Fruit fly (Drosophila melanogaster): ENCODE data around the gene CG1640.

CG1640 gene

DNA sequence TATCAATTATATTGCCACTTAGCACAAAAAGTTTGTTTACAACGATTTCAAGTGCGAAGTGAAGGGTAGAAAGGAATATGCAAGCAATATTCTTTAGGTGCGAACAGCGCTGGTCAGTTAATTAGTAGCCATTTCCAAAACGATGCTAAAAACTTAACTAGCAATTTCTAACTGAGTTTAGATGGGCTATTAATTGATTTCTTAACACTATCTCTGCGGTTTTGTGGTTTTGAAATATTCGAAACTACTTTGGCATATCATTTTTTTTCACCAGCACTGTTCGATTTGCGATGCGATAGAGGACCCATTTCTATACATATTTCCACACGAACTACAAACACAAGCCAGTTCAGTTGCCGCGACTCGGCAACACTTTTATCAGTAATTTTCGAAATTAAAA, 6.1 kb downstream of the CG1640 start (continued):
- no peak for TF ChIP-seq Hr38 (GFP tag; optimal IDR thresholded peaks at IDR 0.05)
- TF ChIP-seq pdm3 (GFP tag; optimal IDR thresholded peaks at IDR 0.05): peak; percentile 69
- peak; percentile 46 for TF ChIP-seq CG3032 (tag; optimal IDR thresholded peaks at IDR 0.05)
- peak; percentile 61 for TF ChIP-seq CG10669 (GFP tag; optimal IDR thresholded peaks at IDR 0.05)
- TF ChIP-seq spab (GFP tag; optimal IDR thresholded peaks at IDR 0.05): peak; percentile 32
- peak; percentile 28 for TF ChIP-seq CG4318 (GFP tag; optimal IDR thresholded peaks at IDR 0.05)
- TF ChIP-seq eg (GFP tag; IDR thresholded peaks at IDR 0.05): peak; percentile 47; the same call in 1 of the 3 replicates
- TF ChIP-seq fd59A (GFP tag; optimal IDR thresholded peaks at IDR 0.05): peak; percentile 32
- TF ChIP-seq CG10631 (GFP tag; optimal IDR thresholded peaks at IDR 0.05): peak; percentile 56
- TF ChIP-seq Lpt (GFP tag; optimal IDR thresholded peaks at IDR 0.05): peak; percentile 51
- TF ChIP-seq CG9139 (GFP tag; optimal IDR thresholded peaks at IDR 0.05): no peak
- no peak for TF ChIP-seq CG11902 (GFP tag; optimal IDR thresholded peaks at IDR 0.05)
- TF ChIP-seq fkh (GFP tag; optimal IDR thresholded peaks at IDR 0.05): no peak
- peak; percentile 22 for TF ChIP-seq CG34406 (GFP tag; optimal IDR thresholded peaks at IDR 0.05)
- TF ChIP-seq CG3919 (GFP tag; optimal IDR thresholded peaks at IDR 0.05): peak; percentile 53

DNA sequence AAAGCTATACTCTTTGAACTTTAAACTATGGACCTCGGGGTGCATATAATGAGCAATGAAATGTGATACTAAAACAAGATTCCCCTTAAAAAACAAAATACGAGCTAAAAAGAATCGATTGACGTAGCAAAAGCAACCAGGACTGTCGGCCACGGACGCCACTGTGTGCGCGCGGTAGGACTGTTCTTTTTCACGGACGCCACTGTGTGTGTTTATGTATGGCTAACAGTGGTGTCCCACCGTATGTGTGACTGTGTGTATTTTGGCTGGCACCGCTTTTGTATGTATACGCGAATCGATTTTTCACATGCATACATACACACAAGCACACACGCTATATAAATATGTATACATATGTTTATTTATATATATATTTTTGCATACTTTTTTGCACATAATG, 13.4 kb downstream of the CG1640 start:
- peak; percentile 71 for TF ChIP-seq CG31627 (GFP tag; optimal IDR thresholded peaks at IDR 0.05)
- TF ChIP-seq acj6 (GFP tag; optimal IDR thresholded peaks at IDR 0.05): peak; percentile 64
- TF ChIP-seq CG6854 (GFP tag; optimal IDR thresholded peaks at IDR 0.05): peak; percentile 14
- peak; percentile 39 for TF ChIP-seq CG32006 (GFP tag; optimal IDR thresholded peaks at IDR 0.05)
- TF ChIP-seq lz (GFP tag; optimal IDR thresholded peaks at IDR 0.05): peak; percentile 72
- TF ChIP-seq CG3919 (GFP tag; optimal IDR thresholded peaks at IDR 0.05): peak; percentile 71
- peak; percentile 16 to 26 for TF ChIP-seq salr (GFP tag; optimal IDR thresholded peaks at IDR 0.05)
- peak; percentile 68 for TF ChIP-seq vri (GFP tag; optimal IDR thresholded peaks at IDR 0.05)
- TF ChIP-seq Ets96B (tag; optimal IDR thresholded peaks at IDR 0.05): peak; percentile 18
- peak; percentile 74 for TF ChIP-seq esn (GFP tag; optimal IDR thresholded peaks at IDR 0.05)
- TF ChIP-seq CG8632 (GFP tag; optimal IDR thresholded peaks at IDR 0.05): peak; percentile 42
- TF ChIP-seq CG6808 (GFP tag; optimal IDR thresholded peaks at IDR 0.05): peak; percentile 59
- TF ChIP-seq fd85E (GFP tag; optimal IDR thresholded peaks at IDR 0.05): no peak
- TF ChIP-seq cyc (GFP tag; optimal IDR thresholded peaks at IDR 0.05): peak; percentile 71
- peak; percentile 40; the same call in 1 of the 3 replicates for TF ChIP-seq CG8119 (GFP tag; IDR thresholded peaks at IDR 0.05)
- peak; percentile 76 for TF ChIP-seq CG6163 (GFP tag; IDR thresholded peaks at IDR 0.05)
- peak; percentile 49 for TF ChIP-seq achi (GFP tag; optimal IDR thresholded peaks at IDR 0.05)
- peak; percentile 36; the same call in 1 of the 2 replicates for TF ChIP-seq Gug (GFP tag; IDR thresholded peaks at IDR 0.05)
- peak; percentile 83 for TF ChIP-seq svp (GFP tag)
- TF ChIP-seq CG10669 (GFP tag; optimal IDR thresholded peaks at IDR 0.05): peak; percentile 41
- TF ChIP-seq eg (GFP tag; IDR thresholded peaks at IDR 0.05): peak; percentile 63; the same call in 2 of the 3 replicates
- TF ChIP-seq CG4318 (GFP tag; optimal IDR thresholded peaks at IDR 0.05): no peak
- TF ChIP-seq CG7368 (GFP tag; optimal IDR thresholded peaks at IDR 0.05): peak; percentile 35
- TF ChIP-seq CG34406 (GFP tag; optimal IDR thresholded peaks at IDR 0.05): peak; percentile 53
- TF ChIP-seq dsx (GFP tag; optimal IDR thresholded peaks at IDR 0.05; ENCODE audit: poor library complexity, severe bottlenecking): peak; percentile 43
- TF ChIP-seq topi (GFP tag; optimal IDR thresholded peaks at IDR 0.05): peak; percentile 67
- TF ChIP-seq Blimp-1 (GFP tag; optimal IDR thresholded peaks at IDR 0.05): no peak
- TF ChIP-seq Sox15 (GFP tag; optimal IDR thresholded peaks at IDR 0.05): no peak
- TF ChIP-seq spab (GFP tag; optimal IDR thresholded peaks at IDR 0.05): no peak
- peak; percentile 45 for TF ChIP-seq Eip75B (GFP tag; optimal IDR thresholded peaks at IDR 0.05)
- TF ChIP-seq dac (GFP tag; optimal IDR thresholded peaks at IDR 0.05): peak; percentile 33
- TF ChIP-seq fd59A (GFP tag; optimal IDR thresholded peaks at IDR 0.05): no peak
- peak; percentile 59 for TF ChIP-seq OdsH (GFP tag; optimal IDR thresholded peaks at IDR 0.05)
- peak; percentile 75 for TF ChIP-seq Eip78C (GFP tag)
- peak; percentile 18 for TF ChIP-seq CG6276 (GFP tag; optimal IDR thresholded peaks at IDR 0.05)
- TF ChIP-seq Met (GFP tag; optimal IDR thresholded peaks at IDR 0.05): peak; percentile 74
- peak; percentile 51 for TF ChIP-seq Hr4 (GFP tag; optimal IDR thresholded peaks at IDR 0.05)
- TF ChIP-seq Sox14 (GFP tag; optimal IDR thresholded peaks at IDR 0.05): peak; percentile 69
- TF ChIP-seq Eip93F (GFP tag; optimal IDR thresholded peaks at IDR 0.05): no peak
- 0 out of 2 replicates have a peak, but pooled peaks have one; percentile 23 for TF ChIP-seq CG15336 (GFP tag; IDR thresholded peaks at IDR 0.05)
- TF ChIP-seq Smox (GFP tag; optimal IDR thresholded peaks at IDR 0.05): peak; percentile 64
- peak; percentile 36 for TF ChIP-seq CG1621 (tag; optimal IDR thresholded peaks at IDR 0.05)
